Worm (Caenorhabditis elegans): ENCODE data around the gene F09E5.14.
A peak's percentile ranks its signal among the peaks of the same experiment; 100 is the strongest.

F09E5.14 gene

ce11 chrII:5330206-5330686 is 14.4 kb downstream of the F09E5.14 start (continued):
- TF ChIP-seq lin-13 (GFP tag; optimal IDR thresholded peaks at IDR 0.05), result peak; percentile 73

- TF ChIP-seq ceh-82 (tag; optimal IDR thresholded peaks at IDR 0.05), result no peak
- TF ChIP-seq C04F5.9 (tag; optimal IDR thresholded peaks at IDR 0.05), result no peak
- TF ChIP-seq egl-13 (tag; optimal IDR thresholded peaks at IDR 0.05), result peak; percentile 39
- peak; percentile 89 for TF ChIP-seq dsc-1 (tag; optimal IDR thresholded peaks at IDR 0.05)
- TF ChIP-seq mep-1 (tag; optimal IDR thresholded peaks at IDR 0.05), result peak; percentile 27
- TF ChIP-seq nhr-85 (tag), result no peak
- no peak for TF ChIP-seq ceh-63 (GFP tag; optimal IDR thresholded peaks at IDR 0.05)
- no peak for TF ChIP-seq pag-3 (tag; optimal IDR thresholded peaks at IDR 0.05; ENCODE audit: borderline replicate concordance, insufficient read depth)
- TF ChIP-seq vab-15 (tag; optimal IDR thresholded peaks at IDR 0.05), result no peak
- no peak for TF ChIP-seq fkh-10 (GFP tag; optimal IDR thresholded peaks at IDR 0.05)
- peak; percentile 54 for TF ChIP-seq lin-14 (GFP tag; optimal IDR thresholded peaks at IDR 0.05)
- TF ChIP-seq swsn-7 (tag; optimal IDR thresholded peaks at IDR 0.05), result peak; percentile 2
- TF ChIP-seq sup-37 (GFP tag; optimal IDR thresholded peaks at IDR 0.05), result no peak
- TF ChIP-seq sox-4 (tag; optimal IDR thresholded peaks at IDR 0.05), result peak; percentile 1
- peak; percentile 9 for TF ChIP-seq hlh-4 (tag; optimal IDR thresholded peaks at IDR 0.05)
- TF ChIP-seq nhr-84 (tag; optimal IDR thresholded peaks at IDR 0.05), result no peak
- no peak for TF ChIP-seq ceh-8 (GFP tag; optimal IDR thresholded peaks at IDR 0.05)
- no peak for TF ChIP-seq pqm-1 (tag; optimal IDR thresholded peaks at IDR 0.05)
- TF ChIP-seq skn-1 (tag; optimal IDR thresholded peaks at IDR 0.05), result no peak
- no peak for TF ChIP-seq unc-130 (tag; optimal IDR thresholded peaks at IDR 0.05)
- peak; percentile 41 for TF ChIP-seq nhr-11 (tag; optimal IDR thresholded peaks at IDR 0.05)
- no peak for TF ChIP-seq unc-98 (GFP tag; IDR thresholded peaks at IDR 0.05)
- TF ChIP-seq ceh-90 (tag; optimal IDR thresholded peaks at IDR 0.05), result no peak
- TF ChIP-seq dpl-1 (GFP tag; optimal IDR thresholded peaks at IDR 0.05), result no peak
- no peak for TF ChIP-seq fos-1 (tag; optimal IDR thresholded peaks at IDR 0.05)
- TF ChIP-seq zag-1 (tag; optimal IDR thresholded peaks at IDR 0.05), result no peak
- TF ChIP-seq fkh-8 (tag; optimal IDR thresholded peaks at IDR 0.05), result peak; percentile 84
- peak; percentile 60 for TF ChIP-seq nhr-47 (tag; optimal IDR thresholded peaks at IDR 0.05)
- TF ChIP-seq lsy-2 (tag; optimal IDR thresholded peaks at IDR 0.05), result peak in 1 of 2 experiments; percentile 10
- no peak for TF ChIP-seq lin-15B (tag; optimal IDR thresholded peaks at IDR 0.05)
- TF ChIP-seq ztf-4 (tag; optimal IDR thresholded peaks at IDR 0.05), result peak; percentile 12
- peak; percentile 70 for TF ChIP-seq pax-3 (tag; optimal IDR thresholded peaks at IDR 0.05)
- no peak for TF ChIP-seq Y116A8C.19 (tag; optimal IDR thresholded peaks at IDR 0.05; ENCODE audit: borderline replicate concordance)
- TF ChIP-seq unc-30 (tag; optimal IDR thresholded peaks at IDR 0.05), result no peak
- TF ChIP-seq nhr-71 (tag; optimal IDR thresholded peaks at IDR 0.05), result peak; percentile 75
- no peak for TF ChIP-seq unc-86 (tag; optimal IDR thresholded peaks at IDR 0.05)
- TF ChIP-seq snu-23 (GFP tag; optimal IDR thresholded peaks at IDR 0.05), result no peak
- no peak for TF ChIP-seq nhr-76 (tag; optimal IDR thresholded peaks at IDR 0.05)
- TF ChIP-seq tbx-2 (tag; optimal IDR thresholded peaks at IDR 0.05), result no peak
- TF ChIP-seq ets-5 (GFP tag; IDR thresholded peaks at IDR 0.05), result no peak
- no peak for TF ChIP-seq ztf-11 (tag; optimal IDR thresholded peaks at IDR 0.05)
- no peak for TF ChIP-seq efl-1 (optimal IDR thresholded peaks at IDR 0.05)
- peak in 1 of 2 experiments; percentile 36 for TF ChIP-seq efl-1 (GFP tag; optimal IDR thresholded peaks at IDR 0.05 in 1 of 2)
These were observed 15.8 kb downstream of the F09E5.14 start for ce11 chrII:5328912-5329311.
